Worm (Caenorhabditis elegans): ENCODE results near the gene F46C8.1.

The F46C8.1 gene

DNA sequence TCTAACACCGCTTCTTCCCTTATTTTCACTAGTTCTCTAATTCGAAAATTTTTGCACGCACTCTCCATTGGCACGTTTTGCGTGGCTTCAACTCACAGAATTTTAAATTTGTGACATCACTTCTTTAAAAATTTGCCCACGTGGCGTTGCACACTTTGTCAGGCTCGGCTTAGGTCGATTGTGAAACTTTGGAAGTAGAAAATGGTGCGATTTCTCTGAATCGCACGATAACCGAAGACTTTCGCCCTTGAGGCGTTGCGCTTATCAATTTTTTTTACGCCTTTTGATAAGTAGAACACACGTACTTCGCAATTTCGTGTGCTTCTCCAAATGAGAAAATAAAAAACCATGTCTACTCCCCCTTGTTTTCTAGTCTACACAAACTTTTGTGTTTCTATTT is 30.1 kb downstream of the F46C8.1 start (continued):
- peak in 1 of 2 experiments; percentile 30 for TF ChIP-seq lsy-2 (tag; optimal IDR thresholded peaks at IDR 0.05)
- no peak for TF ChIP-seq egl-27 (tag; optimal IDR thresholded peaks at IDR 0.05)
- no peak for TF ChIP-seq skn-1 (tag; optimal IDR thresholded peaks at IDR 0.05)
- TF ChIP-seq spr-1 (tag; optimal IDR thresholded peaks at IDR 0.05): no peak
- TF ChIP-seq F37D6.2 (tag; optimal IDR thresholded peaks at IDR 0.05): no peak

DNA sequence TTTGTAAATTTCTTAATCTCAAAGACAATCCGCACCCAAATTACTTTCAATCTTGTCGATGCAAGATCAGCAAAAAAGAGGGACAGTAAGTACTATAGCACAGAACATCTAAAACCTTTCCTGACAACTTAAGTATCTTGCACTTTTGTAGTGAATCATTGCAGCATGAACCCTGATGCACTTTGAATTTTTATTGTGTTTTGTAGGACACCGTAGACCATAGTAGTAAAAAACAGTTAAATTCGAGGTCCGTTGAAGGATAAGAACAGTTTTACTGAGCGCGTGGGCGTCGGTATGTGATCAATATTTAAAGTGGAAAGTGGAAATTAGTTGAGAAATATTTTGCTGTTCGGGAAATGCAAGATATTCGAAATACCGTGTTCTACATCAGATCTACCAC is 34.0 kb downstream of the F46C8.1 start:
- TF ChIP-seq unc-62 (GFP tag; optimal IDR thresholded peaks at IDR 0.05 in 1 of 2) (peak in 1 of 2 experiments; percentile 91), unc-62 (tag; optimal IDR thresholded peaks at IDR 0.05) (no peak), mdl-1 (tag; optimal IDR thresholded peaks at IDR 0.05) (no peak)

DNA sequence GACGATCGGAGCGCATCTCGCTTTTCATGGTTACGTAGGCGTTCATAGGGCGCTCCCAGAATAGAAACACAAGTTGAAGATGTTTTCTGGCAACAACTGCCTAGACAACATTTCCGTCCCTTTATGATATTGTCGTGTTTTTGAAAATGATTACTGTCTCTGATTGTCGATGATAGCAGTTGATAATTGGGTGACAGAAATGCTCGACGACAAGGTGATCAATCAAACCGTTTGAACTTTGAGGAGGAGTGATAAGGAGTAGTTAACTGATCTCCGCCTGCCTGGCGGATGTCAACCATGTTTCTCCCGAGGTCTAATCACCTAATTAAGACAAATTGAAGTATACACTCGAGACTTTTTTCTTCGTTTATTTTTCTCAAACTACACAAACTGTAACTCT is 35.7 kb downstream of the F46C8.1 start:
- TF ChIP-seq unc-62 (GFP tag; optimal IDR thresholded peaks at IDR 0.05 in 1 of 2) (peak in 1 of 2 experiments; percentile 95), unc-62 (tag; optimal IDR thresholded peaks at IDR 0.05) (no peak), F44E2.7 (GFP tag; IDR thresholded peaks at IDR 0.05) (no peak), T20F7.1 (GFP tag; optimal IDR thresholded peaks at IDR 0.05) (no peak)

DNA sequence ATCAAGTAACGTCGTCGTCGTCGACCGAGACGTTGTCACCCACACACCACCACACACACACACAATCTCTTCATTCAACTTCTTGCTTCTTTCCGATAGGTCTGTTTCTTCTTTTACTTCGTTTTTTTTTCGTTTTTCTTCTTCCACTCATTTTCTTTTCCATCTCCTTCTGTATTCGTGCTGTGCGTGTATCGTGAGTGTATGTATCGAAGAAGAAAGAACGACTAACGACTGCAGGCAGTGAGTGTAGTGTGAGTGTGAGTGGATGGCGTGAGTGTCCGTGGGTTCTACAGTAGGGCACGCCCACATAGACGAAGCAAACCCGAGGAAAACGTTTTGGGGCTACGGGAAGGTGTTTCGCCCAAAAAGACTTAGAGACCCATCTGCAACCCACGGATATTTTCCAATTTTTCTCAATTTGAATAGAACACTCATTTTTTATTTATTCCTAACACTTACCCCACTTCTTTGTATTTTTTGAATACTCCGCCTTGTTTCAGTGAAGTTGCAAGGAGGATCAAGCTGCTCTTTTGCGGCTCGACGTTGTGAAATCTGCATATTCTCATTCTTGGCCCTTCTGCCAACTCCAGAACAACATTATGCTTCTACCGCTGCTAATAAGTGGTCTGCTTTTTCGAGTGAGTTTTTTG is 37.5 kb downstream of the F46C8.1 start, which contains the start of gene adt-2:
TSS of gene adt-2 (plus strand) at position 600 of the 650 bp plus-strand sequence.
- TF ChIP-seq fos-1 (tag; optimal IDR thresholded peaks at IDR 0.05) (no peak), nhr-25 (tag; optimal IDR thresholded peaks at IDR 0.05; ENCODE audit: borderline replicate concordance, insufficient read depth) (peak; percentile 32), lsy-2 (tag; optimal IDR thresholded peaks at IDR 0.05) (peak in 1 of 2 experiments; percentile 29), mdl-1 (tag; optimal IDR thresholded peaks at IDR 0.05) (peak in 1 of 2 experiments; percentile 49), hlh-30 (tag; optimal IDR thresholded peaks at IDR 0.05; ENCODE audit: insufficient read depth) (peak; percentile 46), hlh-11 (tag; optimal IDR thresholded peaks at IDR 0.05) (peak; percentile 25), madf-9 (GFP tag; conservative IDR thresholded peaks at IDR 0.05) (no peak), mep-1 (tag; optimal IDR thresholded peaks at IDR 0.05) (peak; percentile 55), D1046.2 (GFP tag; IDR thresholded peaks at IDR 0.05) (no peak), nhr-28 (tag; optimal IDR thresholded peaks at IDR 0.05) (peak; percentile 77)

DNA sequence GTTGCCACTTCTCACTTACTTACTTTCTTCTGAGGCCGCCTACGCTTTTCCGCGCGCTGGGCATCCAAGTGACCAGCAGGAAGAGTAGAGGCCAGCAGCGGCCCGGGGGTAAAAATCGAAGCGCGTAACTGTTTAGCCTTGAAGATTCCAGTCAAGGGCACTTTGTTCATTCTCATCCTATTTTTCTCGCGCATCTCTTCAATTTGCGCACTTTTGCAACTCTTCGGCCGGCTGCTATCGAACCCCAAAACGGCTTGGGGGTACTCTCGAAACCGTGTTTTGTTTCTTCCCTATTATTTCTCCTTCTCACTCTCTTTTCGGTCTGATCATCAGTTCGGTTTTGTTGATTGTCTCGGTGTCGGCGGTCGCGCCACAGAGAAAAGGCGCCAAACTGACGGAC is 38.3 kb downstream of the F46C8.1 start:
- TF ChIP-seq Y105C5A.15 (GFP tag; IDR thresholded peaks at IDR 0.05): no peak
- TF ChIP-seq hlh-11 (tag; optimal IDR thresholded peaks at IDR 0.05): peak; percentile 23
- TF ChIP-seq mes-2 (tag; optimal IDR thresholded peaks at IDR 0.05; ENCODE audit: poor library complexity, severe bottlenecking): peak; percentile 12
- TF ChIP-seq fkh-10 (GFP tag; optimal IDR thresholded peaks at IDR 0.05): no peak
- TF ChIP-seq pha-4 (GFP tag; IDR thresholded peaks at IDR 0.05): no peak
- no peak for TF ChIP-seq pha-4 (tag; optimal IDR thresholded peaks at IDR 0.05)
- no peak for TF ChIP-seq ztf-11 (tag; optimal IDR thresholded peaks at IDR 0.05)
- peak in 1 of 2 experiments; percentile 53 for TF ChIP-seq unc-62 (GFP tag; optimal IDR thresholded peaks at IDR 0.05 in 1 of 2)
- TF ChIP-seq unc-62 (tag; optimal IDR thresholded peaks at IDR 0.05): no peak
- TF ChIP-seq set-16 (GFP tag; IDR thresholded peaks at IDR 0.05): peak; percentile 56
- no peak for TF ChIP-seq aly-2 (tag; optimal IDR thresholded peaks at IDR 0.05)
- TF ChIP-seq nhr-41 (GFP tag; IDR thresholded peaks at IDR 0.05): no peak
- TF ChIP-seq nhr-25 (tag; optimal IDR thresholded peaks at IDR 0.05; ENCODE audit: borderline replicate concordance, insufficient read depth): peak; percentile 88
- TF ChIP-seq unc-130 (GFP tag; optimal IDR thresholded peaks at IDR 0.05): no peak
- TF ChIP-seq aha-1 (tag): peak; percentile 91
- no peak for TF ChIP-seq lin-38 (GFP tag; IDR thresholded peaks at IDR 0.05)
- TF ChIP-seq nhr-48 (tag; optimal IDR thresholded peaks at IDR 0.05): no peak
- no peak for TF ChIP-seq sdz-12 (GFP tag; optimal IDR thresholded peaks at IDR 0.05)
- TF ChIP-seq skn-1 (tag; optimal IDR thresholded peaks at IDR 0.05): no peak
- TF ChIP-seq ama-1 (optimal IDR thresholded peaks at IDR 0.05): no peak
- no peak for TF ChIP-seq R02D3.7 (tag; optimal IDR thresholded peaks at IDR 0.05)
- no peak for TF ChIP-seq nhr-28 (tag; optimal IDR thresholded peaks at IDR 0.05)
- no peak for TF ChIP-seq ZK337.2 (GFP tag; IDR thresholded peaks at IDR 0.05)
- no peak for TF ChIP-seq mxl-3 (GFP tag; optimal IDR thresholded peaks at IDR 0.05)
